Fruit fly (Drosophila melanogaster): Measurements from ENCODE around the gene Aven.

Aven gene

DNA sequence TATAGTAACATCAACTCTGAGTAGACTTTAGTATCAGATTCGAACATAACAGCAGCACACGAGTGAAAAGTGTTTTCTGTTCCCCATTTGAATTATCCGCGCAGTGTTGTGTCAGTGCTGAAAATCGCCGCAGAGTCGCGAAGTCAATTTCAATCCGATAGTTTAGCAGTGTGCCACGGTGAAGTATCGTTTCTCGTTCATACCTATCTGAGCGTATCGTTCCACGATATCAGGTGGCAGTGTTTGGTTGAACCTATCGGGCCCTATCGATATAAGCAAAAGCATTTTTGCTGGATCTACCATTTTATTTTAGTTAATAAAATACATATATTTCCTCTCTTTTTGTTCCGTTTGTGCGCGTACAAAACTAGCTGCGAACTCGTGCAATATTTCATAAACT lies 24.1 kb upstream of the Aven start, which contains the start of gene CkIalpha (continued):
- TF ChIP-seq dmrt11E (tag; optimal IDR thresholded peaks at IDR 0.05) (peak; percentile 25), E2f1 (GFP tag; IDR thresholded peaks at IDR 0.05) (0 out of 2 replicates have a peak, but pooled peaks have one; percentile 19), MESR4 (GFP tag; optimal IDR thresholded peaks at IDR 0.05) (peak; percentile 52), CG18764 (GFP tag; optimal IDR thresholded peaks at IDR 0.05) (peak; percentile 15), CG31224 (GFP tag; IDR thresholded peaks at IDR 0.05) (0 out of 2 replicates have a peak, but pooled peaks have one; percentile 10), ewg (GFP tag; optimal IDR thresholded peaks at IDR 0.05) (peak; percentile 22), Asciz (GFP tag; optimal IDR thresholded peaks at IDR 0.05) (peak; percentile 25), Drgx (GFP tag; IDR thresholded peaks at IDR 0.05) (no peak), BtbVII (GFP tag; optimal IDR thresholded peaks at IDR 0.05) (no peak), Sry-δ (GFP tag; optimal IDR thresholded peaks at IDR 0.05) (peak; percentile 98), crc (GFP tag; optimal IDR thresholded peaks at IDR 0.05) (no peak), Med (GFP tag) (peak; percentile 96), CG2199 (GFP tag; IDR thresholded peaks at IDR 0.05) (peak; percentile 40; the same call in 1 of the 3 replicates), D (optimal IDR thresholded peaks at IDR 0.05) (no peak), D (GFP tag; optimal IDR thresholded peaks at IDR 0.05) (no peak), dan (GFP tag; IDR thresholded peaks at IDR 0.05) (no peak), Xrp1 (GFP tag; IDR thresholded peaks at IDR 0.05) (peak; percentile 49), Usf (GFP tag; optimal IDR thresholded peaks at IDR 0.05) (no peak), cato (GFP tag; optimal IDR thresholded peaks at IDR 0.05; ENCODE audit: borderline replicate concordance) (no peak), C15 (GFP tag; IDR thresholded peaks at IDR 0.05) (no peak), CG9817 (tag; optimal IDR thresholded peaks at IDR 0.05) (peak; percentile 47), Bdp1 (GFP tag; optimal IDR thresholded peaks at IDR 0.05) (peak; percentile 23), onecut (GFP tag; IDR thresholded peaks at IDR 0.05) (peak; percentile 34; the same call in 1 of the 2 replicates), CG6689 (GFP tag; IDR thresholded peaks at IDR 0.05) (peak; percentile 21; the same call in 1 of the 2 replicates), gt (GFP tag; IDR thresholded peaks at IDR 0.05) (no peak), Dbx (GFP tag; IDR thresholded peaks at IDR 0.05) (peak; percentile 82; the same call in 2 of the 3 replicates), CG12236 (GFP tag; optimal IDR thresholded peaks at IDR 0.05) (no peak), fu2 (GFP tag; optimal IDR thresholded peaks at IDR 0.05) (peak; percentile 57), Eip74EF (GFP tag; optimal IDR thresholded peaks at IDR 0.05) (no peak), CG18599 (GFP tag; optimal IDR thresholded peaks at IDR 0.05) (peak; percentile 51), run (tag; optimal IDR thresholded peaks at IDR 0.05) (no peak), CG6813 (GFP tag; optimal IDR thresholded peaks at IDR 0.05) (no peak), Blimp-1 (GFP tag; optimal IDR thresholded peaks at IDR 0.05) (no peak), danr (GFP tag; IDR thresholded peaks at IDR 0.05) (no peak), wdn (GFP tag; IDR thresholded peaks at IDR 0.05) (no peak), D19A (tag; optimal IDR thresholded peaks at IDR 0.05) (no peak), br (optimal IDR thresholded peaks at IDR 0.05) (no peak), amos (GFP tag; IDR thresholded peaks at IDR 0.05; ENCODE audit: partially characterized antibody) (peak; percentile 99), Kr (GFP tag; optimal IDR thresholded peaks at IDR 0.05) (no peak), Gug (GFP tag; IDR thresholded peaks at IDR 0.05) (peak; percentile 61; the same call in 2 of the 4 replicates), CG30020 (tag; optimal IDR thresholded peaks at IDR 0.05) (peak; percentile 38), CG10209 (GFP tag; optimal IDR thresholded peaks at IDR 0.05) (peak; percentile 8), CG15269 (tag; optimal IDR thresholded peaks at IDR 0.05) (no peak), Myb (GFP tag; optimal IDR thresholded peaks at IDR 0.05) (peak; percentile 64), esg (GFP tag; conservative IDR thresholded peaks at IDR 0.05) (no peak), grau (tag; optimal IDR thresholded peaks at IDR 0.05) (peak; percentile 48), CG1024 (GFP tag; IDR thresholded peaks at IDR 0.05) (peak; percentile 47; the same call in 1 of the 2 replicates), CG5245 (GFP tag; optimal IDR thresholded peaks at IDR 0.05) (peak; percentile 25), psq (GFP tag; optimal IDR thresholded peaks at IDR 0.05) (no peak), Vsx1 (GFP tag; optimal IDR thresholded peaks at IDR 0.05) (no peak), CG32772 (GFP tag; IDR thresholded peaks at IDR 0.05) (peak; percentile 55; the same call in 1 of the 2 replicates)
